ENCODE assay signal across 2 fruit fly cellular contexts in the genomic region with DNA sequence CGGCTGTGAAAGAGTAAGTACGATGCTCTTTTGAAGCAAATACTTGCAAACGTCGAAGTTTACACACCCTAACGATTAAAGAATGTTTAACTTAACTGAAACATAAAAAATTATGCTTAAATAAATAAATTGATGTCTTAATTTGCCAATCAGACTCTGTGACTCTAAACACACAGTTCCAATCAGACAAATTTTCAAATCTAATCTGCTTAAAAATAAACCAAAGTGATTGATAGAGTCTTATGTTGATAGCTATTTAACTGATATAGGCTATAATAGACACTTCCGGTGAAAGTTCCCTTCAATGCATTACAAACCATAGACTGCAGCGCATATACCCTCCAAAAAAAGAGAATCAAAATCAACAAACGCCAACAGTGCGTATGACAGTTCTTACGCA.
A peak's percentile ranks its signal among the peaks of the same experiment; 100 is the strongest.
TF ChIP-seq lines count a peak whose summit lies in the region.

No protein-coding gene starts in this region.

TF ChIP-seq in whole organism, embryonic, 481 proteins besides CTCF, POLR2A, EP300 and RAD21 (continued from another document):
- peak; percentile 0 for TF ChIP-seq CG4424 (GFP tag; optimal IDR thresholded peaks at IDR 0.05; lab: Kevin White, UChicago)
- no peak for TF ChIP-seq prd (optimal IDR thresholded peaks at IDR 0.05; lab: Kevin White, UChicago)
- TF ChIP-seq prd (GFP tag; IDR thresholded peaks at IDR 0.05; lab: Robert Waterston, UW): no peak
- peak; percentile 45 for TF ChIP-seq CG11504 (tag; optimal IDR thresholded peaks at IDR 0.05; lab: Kevin White, UChicago)
- TF ChIP-seq Sox102F (GFP tag; optimal IDR thresholded peaks at IDR 0.05; lab: Kevin White, UChicago): peak; percentile 34
- TF ChIP-seq dmrt99B (tag; optimal IDR thresholded peaks at IDR 0.05; lab: Kevin White, UChicago): peak; percentile 42
- TF ChIP-seq CG7786 (GFP tag; optimal IDR thresholded peaks at IDR 0.05; lab: Kevin White, UChicago): no peak
- peak; percentile 4 to 90 for TF ChIP-seq insv (GFP tag; optimal IDR thresholded peaks at IDR 0.05; lab: Kevin White, UChicago)

TF ChIP-seq in whole organism, prepupa, 60 proteins besides CTCF, POLR2A, EP300 and RAD21 (continued from another document):
- TF ChIP-seq Met (GFP tag; optimal IDR thresholded peaks at IDR 0.05; lab: Kevin White, UChicago) (no peak), CG8632 (GFP tag; optimal IDR thresholded peaks at IDR 0.05; lab: Kevin White, UChicago) (peak; percentile 5), Lpt (GFP tag; optimal IDR thresholded peaks at IDR 0.05; lab: Kevin White, UChicago) (peak; percentile 19), CG7368 (GFP tag; optimal IDR thresholded peaks at IDR 0.05; lab: Kevin White, UChicago) (no peak), CG11902 (GFP tag; optimal IDR thresholded peaks at IDR 0.05; lab: Kevin White, UChicago) (no peak), Sox15 (GFP tag; optimal IDR thresholded peaks at IDR 0.05; lab: Kevin White, UChicago) (no peak), Smox (GFP tag; optimal IDR thresholded peaks at IDR 0.05; lab: Kevin White, UChicago) (peak; percentile 21), CG6792 (GFP tag; optimal IDR thresholded peaks at IDR 0.05; lab: Kevin White, UChicago) (no peak), topi (GFP tag; optimal IDR thresholded peaks at IDR 0.05; lab: Kevin White, UChicago) (peak; percentile 2), CG3919 (GFP tag; optimal IDR thresholded peaks at IDR 0.05; lab: Kevin White, UChicago) (peak; percentile 25), CG16779 (tag; optimal IDR thresholded peaks at IDR 0.05; lab: Kevin White, UChicago) (no peak), ss (GFP tag; optimal IDR thresholded peaks at IDR 0.05; lab: Kevin White, UChicago) (no peak), Blimp-1 (GFP tag; optimal IDR thresholded peaks at IDR 0.05; lab: Kevin White, UChicago) (no peak), Ets96B (tag; optimal IDR thresholded peaks at IDR 0.05; lab: Kevin White, UChicago) (no peak), esn (GFP tag; optimal IDR thresholded peaks at IDR 0.05; lab: Kevin White, UChicago) (no peak), fkh (GFP tag; optimal IDR thresholded peaks at IDR 0.05; lab: Kevin White, UChicago) (peak; percentile 18), salr (GFP tag; optimal IDR thresholded peaks at IDR 0.05; lab: Kevin White, UChicago) (peak in 1 of 2 experiments; percentile 37), lz (GFP tag; optimal IDR thresholded peaks at IDR 0.05; lab: Kevin White, UChicago) (peak; percentile 16), CG6163 (GFP tag; IDR thresholded peaks at IDR 0.05; lab: Robert Waterston, UW) (0 out of 3 replicates have a peak, but pooled peaks have one; percentile 13), net (GFP tag; optimal IDR thresholded peaks at IDR 0.05; lab: Kevin White, UChicago) (peak; percentile 38), CG11294 (GFP tag; IDR thresholded peaks at IDR 0.05; lab: Robert Waterston, UW) (peak; percentile 48; the same call in 1 of the 2 replicates), pdm3 (GFP tag; optimal IDR thresholded peaks at IDR 0.05; lab: Kevin White, UChicago) (peak; percentile 38), CG6808 (GFP tag; optimal IDR thresholded peaks at IDR 0.05; lab: Kevin White, UChicago) (peak; percentile 9), eg (GFP tag; IDR thresholded peaks at IDR 0.05; lab: Robert Waterston, UW) (peak; percentile 24; the same call in 2 of the 3 replicates), Hr39 (GFP tag; optimal IDR thresholded peaks at IDR 0.05; lab: Kevin White, UChicago) (peak; percentile 44), CG9139 (GFP tag; optimal IDR thresholded peaks at IDR 0.05; lab: Kevin White, UChicago) (no peak), CG34406 (GFP tag; optimal IDR thresholded peaks at IDR 0.05; lab: Kevin White, UChicago) (peak; percentile 24), Eip93F (GFP tag; optimal IDR thresholded peaks at IDR 0.05; lab: Kevin White, UChicago) (no peak), CG4318 (GFP tag; optimal IDR thresholded peaks at IDR 0.05; lab: Kevin White, UChicago) (peak; percentile 15)
